Fruit fly (Drosophila melanogaster) whole organism, embryonic: ENCODE measurements around the gene CG32298.

Experiments used
- BtbVII ChIP-seq: fragments of 200-800 bp; sonication (Bioruptor generic); optimal IDR thresholded peaks from 3 replicates; lab custom pipeline; 2017; ENCODE audit warnings: missing biosample characterization, mild to moderate bottlenecking, missing genetic modification characterization
- CG10979 ChIP-seq: fragments of 200-800 bp; sonication (Bioruptor generic); optimal IDR thresholded peaks from 2 replicates; lab custom pipeline; 2018; ENCODE audit warnings: missing biosample characterization, mild to moderate bottlenecking, missing genetic modification characterization, moderate library complexity
- CG11093 ChIP-seq: fragments of 200-800 bp; sonication (Bioruptor generic); IDR thresholded peaks from 3 replicates; pipeline ENCODE4 v1.3.6; 2022; ENCODE audit warnings: missing biosample characterization, missing genetic modification characterization
- CG1233 ChIP-seq: fragments of 200-800 bp; sonication (Bioruptor generic); optimal IDR thresholded peaks from 4 replicates; lab custom pipeline; 2018; ENCODE audit warnings: missing biosample characterization, mild to moderate bottlenecking, missing genetic modification characterization
- CG12659 ChIP-seq: fragments of 200-800 bp; sonication (Bioruptor generic); optimal IDR thresholded peaks from 3 replicates; lab custom pipeline; 2017; ENCODE audit warnings: mild to moderate bottlenecking, missing biosample characterization, missing genetic modification reagents, missing genetic modification characterization
- CG14860 ChIP-seq: fragments of 200-800 bp; sonication (Bioruptor generic); IDR thresholded peaks from 3 replicates; pipeline ENCODE4 v1.3.6; 2022; ENCODE audit warnings: missing biosample characterization, missing genetic modification characterization; ENCODE audit not compliant: partially characterized antibody
- CG15073 ChIP-seq: fragments of 200-800 bp; sonication (Bioruptor generic); optimal IDR thresholded peaks from 2 replicates; lab custom pipeline; 2016; ENCODE audit warnings: missing biosample characterization, missing genetic modification characterization
- CG16863 ChIP-seq: fragments of 200-800 bp; sonication (Bioruptor generic); optimal IDR thresholded peaks from 3 replicates; lab custom pipeline; 2016; ENCODE audit warnings: missing biosample characterization, missing genetic modification characterization
- CG17359 ChIP-seq: fragments of 200-800 bp; sonication (Bioruptor generic); optimal IDR thresholded peaks from 3 replicates; lab custom pipeline; 2018; ENCODE audit warnings: missing biosample characterization, mild to moderate bottlenecking, missing genetic modification characterization, moderate library complexity
- CG17829 ChIP-seq: fragments of 200-800 bp; optimal IDR thresholded peaks from 2 replicates; lab custom pipeline; 2019; ENCODE audit warnings: missing biosample characterization, mild to moderate bottlenecking, missing genetic modification characterization, moderate library complexity
- CG18262 ChIP-seq: fragments of 200-800 bp; optimal IDR thresholded peaks from 3 replicates; lab custom pipeline; 2019; ENCODE audit warnings: missing biosample characterization, mild to moderate bottlenecking, missing genetic modification characterization, moderate library complexity
- CG32767 ChIP-seq: fragments of 200-800 bp; sonication (Bioruptor generic); IDR thresholded peaks from 2 replicates; pipeline ENCODE4 v1.3.6; 2022; ENCODE audit warnings: missing biosample characterization, missing genetic modification characterization
- CG33213 ChIP-seq: fragments of 200-800 bp; sonication (Bioruptor generic); optimal IDR thresholded peaks from 3 replicates; lab custom pipeline; 2016; ENCODE audit warnings: missing biosample characterization, missing genetic modification characterization
- CG3847 ChIP-seq: fragments of 200-800 bp; sonication (Bioruptor generic); IDR thresholded peaks from 2 replicates; pipeline ENCODE4 v1.3.6; 2022; ENCODE audit warnings: missing biosample characterization, missing genetic modification characterization
- CG42726 ChIP-seq: fragments of 200-800 bp; sonication (Bioruptor generic); IDR thresholded peaks from 2 replicates; pipeline ENCODE4 v1.3.6; 2022; ENCODE audit warnings: missing biosample characterization, missing genetic modification characterization; ENCODE audit not compliant: partially characterized antibody
- CG6765 ChIP-seq: fragments of 200-800 bp; sonication (Bioruptor generic); optimal IDR thresholded peaks from 3 replicates; lab custom pipeline; 2017; ENCODE audit warnings: missing biosample characterization, mild to moderate bottlenecking, missing genetic modification characterization
- CG7963 ChIP-seq: fragments of 200-800 bp; sonication (Bioruptor generic); IDR thresholded peaks from 3 replicates; pipeline ENCODE4 v1.3.6; 2022; ENCODE audit warnings: missing biosample characterization, missing genetic modification characterization; ENCODE audit not compliant: partially characterized antibody
- CG7987 ChIP-seq: fragments of 200-800 bp; sonication (Bioruptor generic); optimal IDR thresholded peaks from 2 replicates; lab custom pipeline; 2018; ENCODE audit warnings: missing biosample characterization, mild to moderate bottlenecking, missing genetic modification characterization, moderate library complexity
- CG9437 ChIP-seq: fragments of 200-800 bp; sonication (Bioruptor generic); optimal IDR thresholded peaks from 2 replicates; lab custom pipeline; 2018; ENCODE audit warnings: missing biosample characterization, mild to moderate bottlenecking, missing genetic modification characterization
- CHES-1-like ChIP-seq: fragments of 200-800 bp; sonication (Bioruptor generic); optimal IDR thresholded peaks from 2 replicates; lab custom pipeline; 2016; ENCODE audit warnings: missing biosample characterization, missing genetic modification characterization
- Dll ChIP-seq: fragments of 200-800 bp; sonication (Bioruptor generic); IDR thresholded peaks from 4 replicates; pipeline ENCODE4 v1.3.6; 2022; ENCODE audit warnings: missing biosample characterization, missing genetic modification characterization; ENCODE audit not compliant: partially characterized antibody
- HHEX ChIP-seq: fragments of 200-800 bp; sonication (Bioruptor generic); optimal IDR thresholded peaks from 3 replicates; lab custom pipeline; 2017; ENCODE audit warnings: missing biosample characterization, mild to moderate bottlenecking, missing genetic modification characterization, missing genetic modification reagents
- Lhr ChIP-seq: fragments of 200-800 bp; sonication (Bioruptor generic); optimal IDR thresholded peaks from 3 replicates; lab custom pipeline; 2017; ENCODE audit warnings: mild to moderate bottlenecking, missing biosample characterization, missing genetic modification reagents, missing genetic modification characterization
- Lim3 ChIP-seq: fragments of 200-800 bp; sonication (Bioruptor generic); IDR thresholded peaks from 2 replicates; pipeline ENCODE4 v1.3.6; 2022; ENCODE audit warnings: missing biosample characterization, missing genetic modification characterization
- Lpt ChIP-seq: fragments of >200 bp; optimal IDR thresholded peaks from 2 replicates; lab custom pipeline; 2018; ENCODE audit warnings: missing biosample characterization, missing genetic modification characterization
- MTF-1 ChIP-seq: fragments of 200-800 bp; sonication (Bioruptor generic); optimal IDR thresholded peaks from 2 replicates; lab custom pipeline; 2018; ENCODE audit warnings: missing biosample characterization, mild to moderate bottlenecking, missing genetic modification characterization, borderline replicate concordance
- NFAT ChIP-seq: fragments of 200-800 bp; sonication (Bioruptor generic); IDR thresholded peaks from 2 replicates; pipeline ENCODE4 v1.3.6; 2022; ENCODE audit warnings: missing biosample characterization, missing genetic modification characterization
- Nf-YA ChIP-seq: fragments of 200-800 bp; sonication (Bioruptor generic); IDR thresholded peaks from 2 replicates; pipeline ENCODE4 v1.3.6; 2022; ENCODE audit warnings: missing biosample characterization, missing genetic modification characterization
- Sox100B ChIP-seq: fragments of 200-800 bp; sonication (Bioruptor generic); optimal IDR thresholded peaks from 3 replicates; lab custom pipeline; 2018; ENCODE audit warnings: missing biosample characterization, mild to moderate bottlenecking, missing genetic modification characterization
- Sox102F ChIP-seq: fragments of 200-800 bp; sonication (Bioruptor generic); optimal IDR thresholded peaks from 2 replicates; lab custom pipeline; 2018; ENCODE audit warnings: missing biosample characterization, mild to moderate bottlenecking, missing genetic modification characterization, moderate library complexity
- Taf1 ChIP-seq: fragments of 200-800 bp; sonication (Bioruptor generic); IDR thresholded peaks from 2 replicates; pipeline ENCODE4 v1.3.6; 2022; ENCODE audit warnings: missing biosample characterization, missing genetic modification characterization
- ac ChIP-seq: fragments of 200-800 bp; sonication (Bioruptor generic); optimal IDR thresholded peaks from 3 replicates; lab custom pipeline; 2017; ENCODE audit warnings: missing biosample characterization, mild to moderate bottlenecking, missing genetic modification characterization
- amos ChIP-seq: fragments of 200-800 bp; sonication (Bioruptor generic); IDR thresholded peaks from 2 replicates; pipeline ENCODE4 v1.3.6; 2022; ENCODE audit warnings: missing biosample characterization, missing genetic modification characterization; ENCODE audit not compliant: partially characterized antibody
- bab2 ChIP-seq: fragments of 200-800 bp; sonication (Bioruptor generic); optimal IDR thresholded peaks from 2 replicates; lab custom pipeline; 2016; ENCODE audit warnings: missing biosample characterization, missing genetic modification characterization
- bcd ChIP-seq: fragments of 200-800 bp; sonication (Bioruptor generic); optimal IDR thresholded peaks from 2 replicates; lab custom pipeline; 2017; ENCODE audit warnings: missing biosample characterization, mild to moderate bottlenecking, missing genetic modification characterization
- cato ChIP-seq: fragments of 200-800 bp; sonication (Bioruptor generic); optimal IDR thresholded peaks from 2 replicates; lab custom pipeline; 2016; ENCODE audit warnings: missing biosample characterization, missing genetic modification characterization, borderline replicate concordance
- danr ChIP-seq: fragments of 200-800 bp; sonication (Bioruptor generic); IDR thresholded peaks from 2 replicates; pipeline ENCODE4 v1.3.6; 2022; ENCODE audit warnings: missing biosample characterization, missing genetic modification characterization
- disco-r ChIP-seq: fragments of 200-800 bp; sonication (Bioruptor generic); optimal IDR thresholded peaks from 2 replicates; lab custom pipeline; 2016; ENCODE audit warnings: missing biosample characterization, missing genetic modification characterization
- fru ChIP-seq: fragments of >200 bp; optimal IDR thresholded peaks from 2 replicates; lab custom pipeline; 2017
- ftz-f1 ChIP-seq: fragments of 200-800 bp; sonication (Bioruptor generic); optimal IDR thresholded peaks from 2 replicates; lab custom pipeline; 2016; ENCODE audit warnings: missing biosample characterization, missing genetic modification characterization
- gcm2 ChIP-seq: fragments of 200-800 bp; sonication (Bioruptor generic); optimal IDR thresholded peaks from 2 replicates; lab custom pipeline; 2016; ENCODE audit warnings: missing biosample characterization, missing genetic modification characterization
- h ChIP-seq: fragments of >200 bp; optimal IDR thresholded peaks from 2 replicates; lab custom pipeline; 2017
- hbn ChIP-seq: fragments of 200-800 bp; sonication (Bioruptor generic); IDR thresholded peaks from 2 replicates; pipeline ENCODE4 v1.3.6; 2022; ENCODE audit warnings: missing biosample characterization, missing genetic modification characterization; ENCODE audit not compliant: partially characterized antibody
- hth ChIP-seq: fragments of >200 bp; optimal IDR thresholded peaks from 2 replicates; lab custom pipeline; 2017; ENCODE audit warnings: inconsistent platforms
- inv ChIP-seq: fragments of 200-800 bp; sonication (Bioruptor generic); IDR thresholded peaks from 2 replicates; pipeline ENCODE4 v1.3.6; 2022; ENCODE audit warnings: missing biosample characterization, missing genetic modification characterization; ENCODE audit not compliant: partially characterized antibody
- ken ChIP-seq: fragments of 200-800 bp; sonication (Bioruptor generic); IDR thresholded peaks from 3 replicates; pipeline ENCODE4 v1.3.6; 2022; ENCODE audit warnings: missing biosample characterization, missing genetic modification characterization
- oc ChIP-seq: fragments of 200-800 bp; sonication (Bioruptor generic); optimal IDR thresholded peaks from 2 replicates; lab custom pipeline; 2018; ENCODE audit warnings: missing biosample characterization, mild to moderate bottlenecking, missing genetic modification characterization, moderate library complexity
- scrt ChIP-seq: fragments of 200-800 bp; sonication (Bioruptor generic); optimal IDR thresholded peaks from 2 replicates; lab custom pipeline; 2018; ENCODE audit warnings: missing biosample characterization, mild to moderate bottlenecking, missing genetic modification characterization, moderate library complexity
- shn ChIP-seq: fragments of 200-800 bp; sonication (Bioruptor generic); optimal IDR thresholded peaks from 3 replicates; lab custom pipeline; 2016; ENCODE audit warnings: missing biosample characterization, missing genetic modification characterization
- ttk ChIP-seq: fragments of 200-800 bp; sonication (Bioruptor generic); IDR thresholded peaks from 2 replicates; pipeline ENCODE4 v2.1.2; 2022; ENCODE audit warnings: missing biosample characterization, missing genetic modification characterization
- wor ChIP-seq: fragments of 200-800 bp; sonication (Bioruptor generic); IDR thresholded peaks from 2 replicates; pipeline ENCODE4 v1.3.6; 2022; ENCODE audit warnings: missing biosample characterization, missing genetic modification characterization
- zen2 ChIP-seq: fragments of 200-800 bp; sonication (Bioruptor generic); IDR thresholded peaks from 3 replicates; pipeline ENCODE4 v1.3.6; 2022; ENCODE audit warnings: missing biosample characterization, missing genetic modification characterization; ENCODE audit not compliant: partially characterized antibody

CG32298 gene

dm6 chr3L:2409289-2409688 is 18.5 kb upstream of the CG32298 start (continued):
- TF ChIP-seq scrt (GFP tag; lab: Kevin White, UChicago) (no peak), Nf-YA (no peak), CG1233 (GFP tag; lab: Kevin White, UChicago) (no peak), CG10979 (tag; lab: Kevin White, UChicago) (no peak), Sox100B (GFP tag; lab: Kevin White, UChicago) (no peak), hth (lab: Kevin White, UChicago) (no peak), Lpt (GFP tag; lab: Kevin White, UChicago) (no peak), danr (no peak), ken (GFP tag; lab: Robert Waterston, UW) (no peak), CG33213 (GFP tag; lab: Kevin White, UChicago) (peak; percentile 18), CG7963 (no peak), CG7987 (GFP tag; lab: Kevin White, UChicago) (peak; percentile 10), CG6765 (GFP tag; lab: Kevin White, UChicago) (no peak), shn (GFP tag; lab: Kevin White, UChicago) (no peak), Taf1 (GFP tag; lab: Robert Waterston, UW) (no peak), cato (GFP tag; lab: Kevin White, UChicago) (no peak), CG18262 (tag; lab: Kevin White, UChicago) (no peak), inv (GFP tag; lab: Robert Waterston, UW) (peak; percentile 11; the same call in 1 of the 2 replicates), hbn (GFP tag; lab: Robert Waterston, UW) (no peak), CG16863 (GFP tag; lab: Kevin White, UChicago) (no peak), bab2 (GFP tag; lab: Kevin White, UChicago) (no peak), amos (peak; percentile 65), Sox102F (GFP tag; lab: Kevin White, UChicago) (no peak), Dll (GFP tag; lab: Robert Waterston, UW) (no peak), gcm2 (GFP tag; lab: Kevin White, UChicago) (no peak), CG17829 (tag; lab: Kevin White, UChicago) (no peak), CG15073 (GFP tag; lab: Kevin White, UChicago) (no peak), fru (lab: Kevin White, UChicago) (no peak), BtbVII (GFP tag; lab: Kevin White, UChicago) (no peak), zen2 (GFP tag; lab: Robert Waterston, UW) (no peak), oc (tag; lab: Kevin White, UChicago) (no peak), disco-r (GFP tag; lab: Kevin White, UChicago) (no peak), wor (GFP tag; lab: Robert Waterston, UW) (no peak), NFAT (GFP tag; lab: Robert Waterston, UW) (no peak; the same call in 1 of the 2 replicates), CG3847 (GFP tag; lab: Robert Waterston, UW) (no peak), CG32767 (GFP tag; lab: Robert Waterston, UW) (no peak), h (no peak), Lim3 (GFP tag; lab: Robert Waterston, UW) (no peak), CG9437 (no peak), CG12659 (GFP tag; lab: Kevin White, UChicago) (peak; percentile 0), ftz-f1 (GFP tag; lab: Kevin White, UChicago) (no peak), Lhr (no peak), HHEX (no peak), CG17359 (tag; lab: Kevin White, UChicago) (no peak), CG42726 (GFP tag; lab: Robert Waterston, UW) (0 out of 2 replicates have a peak, but pooled peaks have one; percentile 27), ac (GFP tag; lab: Kevin White, UChicago) (no peak), CG14860 (no peak), CHES-1-like (GFP tag; lab: Kevin White, UChicago) (no peak), MTF-1 (GFP tag; lab: Kevin White, UChicago) (no peak), bcd (no peak), ttk (GFP tag; lab: Robert Waterston, UW) (no peak), CG11093 (GFP tag; lab: Robert Waterston, UW) (no peak)
